Worm (Caenorhabditis elegans) whole organism, L3 larva: ENCODE measurements around the gene gst-16.
A peak's percentile ranks its signal among the peaks of the same experiment; 100 is the strongest.

Experiments used
- R02D3.7 ChIP-seq: fragments of 150-350 bp; optimal IDR thresholded peaks from 2 replicates; lab custom pipeline; 2014; ENCODE audit warnings: missing biosample characterization, missing genetic modification characterization
- ZK546.5 ChIP-seq: sonication (generic microtip); optimal IDR thresholded peaks from 2 replicates; lab custom pipeline; 2017; ENCODE audit warnings: missing biosample characterization, missing genetic modification characterization
- ama-1 ChIP-seq: fragments of 150-350 bp; optimal IDR thresholded peaks from 2 replicates; lab custom pipeline; 2018
- ceh-28 ChIP-seq: fragments of 150-350 bp; optimal IDR thresholded peaks from 2 replicates; lab custom pipeline; 2014; ENCODE audit warnings: missing biosample characterization, missing genetic modification reagents, missing genetic modification characterization
- ceh-82 ChIP-seq: fragments of 150-350 bp; optimal IDR thresholded peaks from 2 replicates; lab custom pipeline; 2014; ENCODE audit warnings: missing biosample characterization, missing genetic modification characterization
- daf-12 ChIP-seq: fragments of 150-350 bp; optimal IDR thresholded peaks from 2 replicates; lab custom pipeline; 2014; ENCODE audit warnings: missing biosample characterization, missing genetic modification reagents, missing genetic modification characterization
- elt-1 ChIP-seq: fragments of 150-350 bp; optimal IDR thresholded peaks from 2 replicates; lab custom pipeline; 2014; ENCODE audit warnings: missing biosample characterization, missing genetic modification characterization
- elt-2 ChIP-seq: sonication (generic microtip); optimal IDR thresholded peaks from 2 replicates; lab custom pipeline; 2016; ENCODE audit warnings: missing genetic modification reagents, mild to moderate bottlenecking, missing genetic modification characterization, missing compliant biosample characterization
- elt-3 ChIP-seq, 3 experiments: fragments of 150-350 bp in 1 of 3; sonication (generic microtip) in 2 of 3; optimal IDR thresholded peaks; 2 replicates in 2 of 3; 4 replicates in 1 of 3; lab custom pipeline; 2014 to 2017; ENCODE audit warnings: missing biosample characterization in 3 of 3, missing genetic modification characterization in 3 of 3
- eor-1 ChIP-seq, 2 experiments: fragments of 150-350 bp; optimal IDR thresholded peaks; 2 replicates each; lab custom pipeline; 2014 to 2018; ENCODE audit warnings: missing biosample characterization in 2 of 2, missing genetic modification characterization in 2 of 2
- fkh-10 ChIP-seq: sonication (generic microtip); optimal IDR thresholded peaks from 2 replicates; lab custom pipeline; 2017; ENCODE audit warnings: missing biosample characterization, missing genetic modification reagents, missing genetic modification characterization
- fos-1 ChIP-seq: fragments of 150-350 bp; optimal IDR thresholded peaks from 2 replicates; lab custom pipeline; 2014; ENCODE audit warnings: missing biosample characterization, missing genetic modification characterization
- hmg-11 ChIP-seq: sonication (generic microtip); optimal IDR thresholded peaks from 2 replicates; lab custom pipeline; 2016; ENCODE audit warnings: missing genetic modification characterization, missing compliant biosample characterization
- jun-1 ChIP-seq: fragments of 150-350 bp; optimal IDR thresholded peaks from 2 replicates; lab custom pipeline; 2014; ENCODE audit warnings: missing biosample characterization, missing genetic modification reagents, missing genetic modification characterization
- lin-15B ChIP-seq: fragments of 150-350 bp; optimal IDR thresholded peaks from 2 replicates; lab custom pipeline; 2014; ENCODE audit warnings: missing biosample characterization, missing genetic modification characterization
- lin-39 ChIP-seq: fragments of 150-350 bp; optimal IDR thresholded peaks from 2 replicates; lab custom pipeline; 2018; ENCODE audit warnings: missing biosample characterization, missing genetic modification reagents, missing genetic modification characterization
- mml-1 ChIP-seq: fragments of 150-350 bp; sonication (generic microtip); optimal IDR thresholded peaks from 3 replicates; lab custom pipeline; 2014; ENCODE audit warnings: missing biosample characterization, missing genetic modification characterization
- nfya-1 ChIP-seq: sonication (generic microtip); optimal IDR thresholded peaks from 2 replicates; lab custom pipeline; 2017; ENCODE audit warnings: missing genetic modification characterization, mild to moderate bottlenecking, missing compliant biosample characterization, antibody characterized with exemption, moderate library complexity; ENCODE audit not compliant: insufficient read depth
- nhr-23 ChIP-seq: fragments of 150-350 bp; optimal IDR thresholded peaks from 2 replicates; lab custom pipeline; 2014; ENCODE audit warnings: missing biosample characterization, missing genetic modification reagents, missing genetic modification characterization
- nhr-237 ChIP-seq: fragments of 150-350 bp; optimal IDR thresholded peaks from 2 replicates; lab custom pipeline; 2014; ENCODE audit warnings: missing biosample characterization, missing genetic modification characterization
- nhr-25 ChIP-seq: sonication (generic microtip); optimal IDR thresholded peaks from 2 replicates; lab custom pipeline; 2017; ENCODE audit warnings: missing biosample characterization, missing genetic modification characterization
- nhr-28 ChIP-seq: fragments of 150-350 bp; optimal IDR thresholded peaks from 2 replicates; lab custom pipeline; 2014; ENCODE audit warnings: missing biosample characterization, missing genetic modification characterization
- nhr-43 ChIP-seq: sonication (generic microtip); optimal IDR thresholded peaks from 2 replicates; lab custom pipeline; 2016; ENCODE audit warnings: mild to moderate bottlenecking, missing genetic modification characterization, missing compliant biosample characterization; ENCODE audit not compliant: poor library complexity, severe bottlenecking
- nhr-67 ChIP-seq: fragments of 150-350 bp; optimal IDR thresholded peaks from 2 replicates; lab custom pipeline; 2014; ENCODE audit warnings: missing biosample characterization, missing genetic modification characterization
- pha-4 ChIP-seq: fragments of 150-350 bp; optimal IDR thresholded peaks from 2 replicates; lab custom pipeline; 2014; ENCODE audit warnings: missing biosample characterization, missing genetic modification reagents, missing genetic modification characterization
- snpc-4 ChIP-seq: fragments of 150-350 bp; optimal IDR thresholded peaks from 2 replicates; lab custom pipeline; 2014; ENCODE audit warnings: missing biosample characterization, missing genetic modification characterization
- tbx-2 ChIP-seq: sonication (generic microtip); optimal IDR thresholded peaks from 2 replicates; lab custom pipeline; 2016; ENCODE audit warnings: mild to moderate bottlenecking, missing genetic modification characterization, missing compliant biosample characterization
- unc-39 ChIP-seq: sonication (generic microtip); optimal IDR thresholded peaks from 4 replicates; lab custom pipeline; 2017; ENCODE audit warnings: missing biosample characterization, missing genetic modification characterization
- ztf-4 ChIP-seq: fragments of 150-350 bp; optimal IDR thresholded peaks from 2 replicates; lab custom pipeline; 2014; ENCODE audit warnings: missing biosample characterization, missing genetic modification characterization

The gst-16 gene

DNA sequence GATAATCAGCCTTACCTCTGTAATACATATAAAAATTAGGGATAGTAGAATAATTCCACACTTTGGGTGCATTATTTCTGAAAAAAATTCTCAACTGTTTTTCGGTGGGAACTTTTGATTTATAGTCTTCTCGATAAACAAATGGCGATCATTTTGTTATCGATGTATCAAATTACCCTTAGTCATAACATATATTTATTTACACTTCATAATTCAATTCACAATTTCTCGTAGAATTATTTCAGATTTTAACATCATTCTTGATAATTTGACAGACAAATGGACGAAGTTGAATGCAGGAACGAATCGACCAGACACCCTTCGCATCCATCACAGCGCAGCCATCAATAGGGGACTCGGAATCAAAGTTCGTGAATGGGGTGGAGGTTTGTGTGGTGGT is 33.8 kb downstream of the gst-16 start, which contains the start of gene clec-145:
TSS of gene clec-145 (minus strand) at position 101 of the 400 bp plus-strand sequence.
- TF ChIP-seq fkh-10 (GFP tag; lab: Kevin White, UChicago) (no peak), ama-1 (lab: Kevin White, UChicago) (no peak), nhr-43 (tag; lab: Kevin White, UChicago) (no peak)

ce11 chrII:13585655-13586170 is 38.5 kb downstream of the gst-16 start, which contains the start of gene Y48E1B.8:
TSS of gene Y48E1B.8 (plus strand) at chrII:13585705.
- TF ChIP-seq nhr-23 (tag; lab: Kevin White, UChicago): no peak
- no peak for TF ChIP-seq nhr-25
- TF ChIP-seq snpc-4 (tag; lab: Kevin White, UChicago): no peak
- TF ChIP-seq eor-1 (tag; optimal IDR thresholded peaks at IDR 0.05; lab: Kevin White, UChicago): no peak
- no peak for TF ChIP-seq daf-12 (tag; lab: Kevin White, UChicago)
- TF ChIP-seq nhr-67 (tag; lab: Kevin White, UChicago): no peak
- no peak for TF ChIP-seq ZK546.5 (tag; lab: Kevin White, UChicago)
- no peak for TF ChIP-seq ceh-28 (tag; lab: Kevin White, UChicago)
- TF ChIP-seq ztf-4 (tag; lab: Kevin White, UChicago): no peak
- no peak for TF ChIP-seq unc-39 (tag; lab: Kevin White, UChicago)
- TF ChIP-seq fos-1 (tag; lab: Kevin White, UChicago): no peak

ce11 chrII:13575018-13575948 is 49.0 kb downstream of the gst-16 start, which contains the start of the genes mrpl-37 and lin-38:
TSS of gene mrpl-37 (minus strand) at chrII:13575068.
TSS of gene lin-38 (plus strand) at chrII:13575925.
- no peak for TF ChIP-seq fkh-10 (GFP tag; lab: Kevin White, UChicago)
- no peak for TF ChIP-seq mml-1 (tag; lab: Kevin White, UChicago)
- TF ChIP-seq fos-1 (tag; lab: Kevin White, UChicago): no peak
- TF ChIP-seq R02D3.7 (tag; lab: Kevin White, UChicago): no peak
- no peak for TF ChIP-seq tbx-2 (tag; lab: Kevin White, UChicago)
- TF ChIP-seq lin-39 (tag; lab: Kevin White, UChicago): peak; percentile 91
- no peak for TF ChIP-seq nhr-28
- TF ChIP-seq eor-1 (tag; optimal IDR thresholded peaks at IDR 0.05; lab: Kevin White, UChicago): no peak
- peak; percentile 51 for TF ChIP-seq elt-1 (tag; lab: Kevin White, UChicago)
- peak; percentile 47 for TF ChIP-seq elt-2
- peak; percentile 67 for TF ChIP-seq nhr-23 (tag; lab: Kevin White, UChicago)
- TF ChIP-seq ZK546.5 (tag; lab: Kevin White, UChicago): no peak
- TF ChIP-seq snpc-4 (tag; lab: Kevin White, UChicago): peak; percentile 79
- peak; percentile 83 for TF ChIP-seq nfya-1
- peak; percentile 72 for TF ChIP-seq hmg-11 (tag; lab: Kevin White, UChicago)
- no peak for TF ChIP-seq nhr-67 (tag; lab: Kevin White, UChicago)
- TF ChIP-seq nhr-25: peak; percentile 61
- TF ChIP-seq nhr-43 (tag; lab: Kevin White, UChicago): no peak
- TF ChIP-seq ztf-4 (tag; lab: Kevin White, UChicago): no peak
- TF ChIP-seq lin-15B (tag; lab: Kevin White, UChicago): peak; percentile 97
- TF ChIP-seq nhr-237: no peak
- no peak for TF ChIP-seq unc-39 (tag; lab: Kevin White, UChicago)
- TF ChIP-seq daf-12 (tag; lab: Kevin White, UChicago): no peak
- TF ChIP-seq jun-1 (tag; lab: Kevin White, UChicago): no peak
- TF ChIP-seq pha-4 (tag; lab: Kevin White, UChicago): peak; percentile 88

DNA sequence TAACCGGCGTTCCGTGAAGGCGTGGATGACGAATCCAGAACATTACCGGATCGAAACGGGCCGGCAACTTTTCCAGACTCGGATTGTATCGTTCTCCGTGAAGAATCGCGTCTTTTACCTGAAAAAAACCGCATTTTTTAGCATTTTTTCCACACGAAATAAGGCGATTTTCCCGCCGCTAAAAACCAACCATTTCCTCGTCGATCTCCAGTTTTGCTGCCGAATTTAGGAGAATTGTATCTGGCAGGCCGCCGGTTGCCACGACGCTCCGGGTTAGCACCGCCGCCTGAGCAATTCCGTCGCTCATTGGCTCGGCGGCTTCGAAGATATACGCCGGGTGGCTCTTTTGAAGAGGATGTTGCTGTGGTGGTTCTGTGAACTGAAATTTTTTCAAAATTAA is 49.8 kb downstream of the gst-16 start:
- no peak for TF ChIP-seq nhr-28
- TF ChIP-seq ceh-82 (tag; lab: Kevin White, UChicago): no peak
- TF ChIP-seq elt-3 (tag; optimal IDR thresholded peaks at IDR 0.05; lab: Kevin White, UChicago): no peak
- TF ChIP-seq daf-12 (tag; lab: Kevin White, UChicago): no peak
- no peak for TF ChIP-seq nhr-43 (tag; lab: Kevin White, UChicago)
- TF ChIP-seq elt-1 (tag; lab: Kevin White, UChicago): no peak
